Worm (Caenorhabditis elegans) whole organism, L3 larva: ENCODE results near the gene F53F8.4.

Source experiments
- R02D3.7 ChIP-seq: fragments of 150-350 bp; optimal IDR thresholded peaks from 2 replicates; lab custom pipeline; 2014; ENCODE audit warnings: missing biosample characterization, missing genetic modification characterization
- ZK546.5 ChIP-seq: sonication (generic microtip); optimal IDR thresholded peaks from 2 replicates; lab custom pipeline; 2017; ENCODE audit warnings: missing biosample characterization, missing genetic modification characterization
- ceh-82 ChIP-seq: fragments of 150-350 bp; optimal IDR thresholded peaks from 2 replicates; lab custom pipeline; 2014; ENCODE audit warnings: missing biosample characterization, missing genetic modification characterization
- elt-3 ChIP-seq, 3 experiments: fragments of 150-350 bp in 1 of 3; sonication (generic microtip) in 2 of 3; optimal IDR thresholded peaks; 2 replicates in 2 of 3; 4 replicates in 1 of 3; lab custom pipeline; 2014 to 2017; ENCODE audit warnings: missing biosample characterization in 3 of 3, missing genetic modification characterization in 3 of 3
- fos-1 ChIP-seq: fragments of 150-350 bp; optimal IDR thresholded peaks from 2 replicates; lab custom pipeline; 2014; ENCODE audit warnings: missing biosample characterization, missing genetic modification characterization
- mdl-1 ChIP-seq: fragments of 150-350 bp; optimal IDR thresholded peaks from 2 replicates; lab custom pipeline; 2014; ENCODE audit warnings: missing biosample characterization, missing genetic modification characterization
- nhr-237 ChIP-seq: fragments of 150-350 bp; optimal IDR thresholded peaks from 2 replicates; lab custom pipeline; 2014; ENCODE audit warnings: missing biosample characterization, missing genetic modification characterization
- tbx-2 ChIP-seq: sonication (generic microtip); optimal IDR thresholded peaks from 2 replicates; lab custom pipeline; 2016; ENCODE audit warnings: mild to moderate bottlenecking, missing genetic modification characterization, missing compliant biosample characterization
- unc-62 ChIP-seq: fragments of 150-350 bp; sonication (generic microtip); optimal IDR thresholded peaks from 4 replicates; lab custom pipeline; 2014; ENCODE audit warnings: missing biosample characterization, missing genetic modification reagents, missing genetic modification characterization
- zag-1 ChIP-seq: fragments of 150-350 bp; optimal IDR thresholded peaks from 2 replicates; lab custom pipeline; 2014; ENCODE audit warnings: missing biosample characterization, missing genetic modification characterization
- ztf-11 ChIP-seq: fragments of 150-350 bp; optimal IDR thresholded peaks from 2 replicates; lab custom pipeline; 2014; ENCODE audit warnings: missing biosample characterization, missing genetic modification characterization

ce11 chrV:20663736-20664135 lies 27.7 kb downstream of the F53F8.4 start:
- TF ChIP-seq ceh-82 (tag; lab: Kevin White, UChicago) (no peak), nhr-237 (no peak), mdl-1 (tag; lab: Kevin White, UChicago) (no peak), elt-3 (tag; optimal IDR thresholded peaks at IDR 0.05; lab: Kevin White, UChicago) (no peak), unc-62 (GFP tag; lab: Kevin White, UChicago) (no peak), ztf-11 (tag; lab: Kevin White, UChicago) (no peak), fos-1 (tag; lab: Kevin White, UChicago) (no peak), tbx-2 (tag; lab: Kevin White, UChicago) (no peak), ZK546.5 (tag; lab: Kevin White, UChicago) (no peak), zag-1 (tag; lab: Kevin White, UChicago) (no peak), R02D3.7 (tag; lab: Kevin White, UChicago) (no peak)
